Worm (Caenorhabditis elegans): ENCODE measurements around the gene K05B2.2.

Gene K05B2.2

ce11 chrX:4929657-4930056 is 23.8 kb downstream of the K05B2.2 start, which contains the start of gene mct-4:
Gene mct-4 (minus strand): TSS chrX:4929757.
- no peak for TF ChIP-seq lin-39 (tag; optimal IDR thresholded peaks at IDR 0.05)
- TF ChIP-seq ZK546.5 (tag; optimal IDR thresholded peaks at IDR 0.05), result no peak
- no peak for TF ChIP-seq zag-1 (tag; optimal IDR thresholded peaks at IDR 0.05)
- no peak for TF ChIP-seq nhr-10 (tag; optimal IDR thresholded peaks at IDR 0.05)
- TF ChIP-seq nhr-11 (tag; optimal IDR thresholded peaks at IDR 0.05), result no peak
- no peak for TF ChIP-seq ztf-4 (tag; optimal IDR thresholded peaks at IDR 0.05)
- TF ChIP-seq dmd-4 (tag; optimal IDR thresholded peaks at IDR 0.05), result no peak
- TF ChIP-seq nhr-6 (tag; optimal IDR thresholded peaks at IDR 0.05), result no peak
- TF ChIP-seq lin-13 (GFP tag; optimal IDR thresholded peaks at IDR 0.05), result no peak

DNA sequence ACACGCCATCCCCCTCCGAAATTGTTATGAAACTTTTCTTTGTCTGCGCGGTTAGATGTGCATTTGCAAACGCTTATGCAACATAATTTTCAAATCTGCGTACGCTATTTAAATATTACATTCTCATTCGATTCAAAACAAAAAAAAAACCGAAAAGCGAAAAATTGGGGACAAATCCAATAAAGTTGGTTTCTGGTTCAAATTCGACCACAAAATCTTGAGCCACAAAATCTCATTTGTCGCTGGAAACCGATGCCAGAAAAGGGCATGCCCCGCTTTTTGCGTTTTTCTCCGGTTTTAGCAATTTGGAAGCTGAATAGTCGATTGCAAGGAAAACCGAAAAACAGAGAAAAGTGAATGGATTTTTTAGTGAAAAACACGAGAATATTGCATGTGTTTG is 26.1 kb downstream of the K05B2.2 start:
- no peak for TF ChIP-seq dmd-4 (tag; optimal IDR thresholded peaks at IDR 0.05)
- no peak for TF ChIP-seq ztf-11 (tag; optimal IDR thresholded peaks at IDR 0.05)
- TF ChIP-seq sma-9 (GFP tag; optimal IDR thresholded peaks at IDR 0.05), result no peak
- no peak for TF ChIP-seq sma-9 (tag; optimal IDR thresholded peaks at IDR 0.05)
- TF ChIP-seq lin-11 (tag; optimal IDR thresholded peaks at IDR 0.05), result no peak
- TF ChIP-seq nhr-11 (tag; optimal IDR thresholded peaks at IDR 0.05), result no peak
- no peak for TF ChIP-seq mab-5 (tag; optimal IDR thresholded peaks at IDR 0.05)
- no peak for TF ChIP-seq blmp-1 (tag; optimal IDR thresholded peaks at IDR 0.05; ENCODE audit: insufficient read depth)
- TF ChIP-seq nhr-21 (tag; optimal IDR thresholded peaks at IDR 0.05), result no peak
- TF ChIP-seq nhr-129 (tag; optimal IDR thresholded peaks at IDR 0.05), result no peak
- TF ChIP-seq ztf-1 (GFP tag; conservative IDR thresholded peaks at IDR 0.05), result no peak
- no peak for TF ChIP-seq nhr-6 (tag; optimal IDR thresholded peaks at IDR 0.05)
- no peak for TF ChIP-seq skn-1 (tag; optimal IDR thresholded peaks at IDR 0.05)
- no peak for TF ChIP-seq elt-3 (tag; optimal IDR thresholded peaks at IDR 0.05)
- TF ChIP-seq gmeb-1 (tag; optimal IDR thresholded peaks at IDR 0.05), result no peak
- TF ChIP-seq ztf-4 (tag; optimal IDR thresholded peaks at IDR 0.05), result no peak
- TF ChIP-seq lsy-2 (tag; optimal IDR thresholded peaks at IDR 0.05), result no peak
- no peak for TF ChIP-seq unc-55 (GFP tag; optimal IDR thresholded peaks at IDR 0.05)
- no peak for TF ChIP-seq ceh-82 (tag; optimal IDR thresholded peaks at IDR 0.05)

- TF ChIP-seq aly-2 (tag; optimal IDR thresholded peaks at IDR 0.05) (no peak), alr-1 (tag; optimal IDR thresholded peaks at IDR 0.05) (no peak), gmeb-1 (tag; optimal IDR thresholded peaks at IDR 0.05) (no peak), dmd-4 (tag; optimal IDR thresholded peaks at IDR 0.05) (no peak), skn-1 (tag; optimal IDR thresholded peaks at IDR 0.05) (no peak), nhr-6 (tag; optimal IDR thresholded peaks at IDR 0.05) (no peak), zag-1 (tag; optimal IDR thresholded peaks at IDR 0.05) (no peak), nhr-23 (tag; optimal IDR thresholded peaks at IDR 0.05) (no peak), unc-62 (GFP tag; optimal IDR thresholded peaks at IDR 0.05) (no peak), Y55F3AM.14 (GFP tag; optimal IDR thresholded peaks at IDR 0.05) (no peak), lsy-2 (tag; optimal IDR thresholded peaks at IDR 0.05) (no peak), nhr-77 (tag; optimal IDR thresholded peaks at IDR 0.05) (no peak), sem-4 (tag; optimal IDR thresholded peaks at IDR 0.05) (no peak), elt-1 (tag; optimal IDR thresholded peaks at IDR 0.05) (no peak), lin-11 (tag; optimal IDR thresholded peaks at IDR 0.05) (peak; percentile 14), unc-55 (GFP tag; optimal IDR thresholded peaks at IDR 0.05) (peak; percentile 25), unc-39 (tag; optimal IDR thresholded peaks at IDR 0.05) (no peak), mbf-1 (tag; optimal IDR thresholded peaks at IDR 0.05) (no peak), nhr-25 (tag; optimal IDR thresholded peaks at IDR 0.05) (no peak), C34F6.9 (tag; optimal IDR thresholded peaks at IDR 0.05) (peak; percentile 35), snpc-4 (tag; optimal IDR thresholded peaks at IDR 0.05) (no peak), peb-1 (tag; optimal IDR thresholded peaks at IDR 0.05) (no peak), sma-9 (GFP tag; optimal IDR thresholded peaks at IDR 0.05) (no peak), sma-9 (tag; optimal IDR thresholded peaks at IDR 0.05) (no peak), ztf-11 (tag; optimal IDR thresholded peaks at IDR 0.05) (no peak)
Measured at ce11 chrX:4932964-4933363, 27.1 kb downstream of the K05B2.2 start.

DNA sequence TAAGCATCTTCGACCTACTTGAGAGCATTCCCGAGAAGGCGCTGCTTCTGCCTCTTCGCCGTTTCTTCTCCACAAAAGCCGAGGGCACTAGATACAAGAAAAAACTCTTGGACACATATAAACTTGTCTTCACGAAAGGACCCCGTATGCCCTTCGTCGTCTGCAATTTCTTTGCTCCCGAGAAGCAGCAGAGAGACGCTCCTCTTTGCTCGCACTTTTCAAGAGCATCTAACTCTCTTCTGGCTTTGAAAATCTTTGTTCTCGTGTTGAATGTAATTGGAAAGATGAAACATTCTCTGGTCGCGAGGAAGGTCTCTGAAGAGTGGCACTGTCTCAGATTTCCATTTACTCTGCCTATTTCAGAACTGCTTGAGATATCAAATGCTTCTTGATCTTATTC is 33.1 kb downstream of the K05B2.2 start:
- no peak for TF ChIP-seq ztf-4 (tag; optimal IDR thresholded peaks at IDR 0.05)
- TF ChIP-seq F13H6.1 (tag; optimal IDR thresholded peaks at IDR 0.05), result no peak
- TF ChIP-seq lsy-2 (tag; optimal IDR thresholded peaks at IDR 0.05), result no peak
- no peak for TF ChIP-seq ztf-1 (GFP tag; conservative IDR thresholded peaks at IDR 0.05)
- no peak for TF ChIP-seq sma-9 (GFP tag; optimal IDR thresholded peaks at IDR 0.05)
- TF ChIP-seq sma-9 (tag; optimal IDR thresholded peaks at IDR 0.05), result no peak
- no peak for TF ChIP-seq nhr-25 (tag; optimal IDR thresholded peaks at IDR 0.05)
- no peak for TF ChIP-seq fos-1 (tag; optimal IDR thresholded peaks at IDR 0.05)
- no peak for TF ChIP-seq crh-2 (tag; optimal IDR thresholded peaks at IDR 0.05)

Data from whole organism, L2 larva.